Fruit fly (Drosophila melanogaster) whole organism, embryonic: ENCODE data around the gene CG11898.

Experiments used
- Asciz ChIP-seq: fragments of 200-800 bp; sonication (Bioruptor generic); optimal IDR thresholded peaks from 2 replicates; lab custom pipeline; 2017; ENCODE audit warnings: missing biosample characterization, mild to moderate bottlenecking, missing genetic modification characterization, missing genetic modification reagents
- Awh ChIP-seq: fragments of 200-800 bp; sonication (Bioruptor generic); IDR thresholded peaks from 2 replicates; pipeline ENCODE4, ENCODE4 v1.3.6; 2022; ENCODE audit warnings: missing biosample characterization, missing genetic modification characterization
- Bgb ChIP-seq: fragments of 200-800 bp; sonication (Bioruptor generic); IDR thresholded peaks from 2 replicates; pipeline ENCODE4 v1.3.6; 2022; ENCODE audit warnings: missing biosample characterization, missing genetic modification characterization; ENCODE audit not compliant: partially characterized antibody
- C15 ChIP-seq: fragments of 200-800 bp; sonication (Bioruptor generic); IDR thresholded peaks from 3 replicates; pipeline ENCODE4 v1.3.6; 2022; ENCODE audit warnings: missing biosample characterization, missing genetic modification characterization
- CG1024 ChIP-seq: fragments of 200-800 bp; sonication (Bioruptor generic); IDR thresholded peaks from 2 replicates; pipeline ENCODE4 v1.3.6; 2022; ENCODE audit warnings: missing biosample characterization, missing genetic modification characterization
- CG10654 ChIP-seq: fragments of 200-800 bp; sonication (Bioruptor generic); optimal IDR thresholded peaks from 2 replicates; lab custom pipeline; 2016; ENCODE audit warnings: missing biosample characterization, missing genetic modification characterization
- CG11456 ChIP-seq: fragments of 200-800 bp; sonication (Bioruptor generic); IDR thresholded peaks from 3 replicates; pipeline ENCODE4 v1.3.6; 2022; ENCODE audit warnings: missing biosample characterization, missing genetic modification characterization
- CG12942 ChIP-seq: fragments of 200-800 bp; sonication (Bioruptor generic); optimal IDR thresholded peaks from 3 replicates; lab custom pipeline; 2016; ENCODE audit warnings: missing biosample characterization, missing genetic modification characterization
- CG14441 ChIP-seq: fragments of 200-800 bp; sonication (Bioruptor generic); IDR thresholded peaks from 2 replicates; pipeline ENCODE4 v1.3.6; 2022; ENCODE audit warnings: missing biosample characterization, missing genetic modification characterization
- CG17361 ChIP-seq: fragments of 200-800 bp; sonication (Bioruptor generic); IDR thresholded peaks from 3 replicates; pipeline ENCODE4 v1.3.6; 2022; ENCODE audit warnings: missing biosample characterization, missing genetic modification characterization
- CG17802 ChIP-seq: fragments of 200-800 bp; sonication (Bioruptor generic); optimal IDR thresholded peaks from 2 replicates; lab custom pipeline; 2018; ENCODE audit warnings: missing biosample characterization, mild to moderate bottlenecking, missing genetic modification characterization, moderate library complexity
- CG2712 ChIP-seq: fragments of 200-800 bp; optimal IDR thresholded peaks from 3 replicates; lab custom pipeline; 2019; ENCODE audit warnings: missing biosample characterization, mild to moderate bottlenecking, missing genetic modification characterization, moderate library complexity
- CG30431 ChIP-seq: fragments of 200-800 bp; sonication (Bioruptor generic); optimal IDR thresholded peaks from 2 replicates; lab custom pipeline; 2017; ENCODE audit warnings: missing biosample characterization, missing genetic modification characterization
- CG31365 ChIP-seq: fragments of 200-800 bp; sonication (Bioruptor generic); optimal IDR thresholded peaks from 2 replicates; lab custom pipeline; 2018; ENCODE audit warnings: missing biosample characterization, mild to moderate bottlenecking, missing genetic modification characterization
- CG34224 ChIP-seq: fragments of 200-800 bp; sonication (Bioruptor generic); IDR thresholded peaks from 3 replicates; pipeline ENCODE4 v1.3.6; 2022; ENCODE audit warnings: missing biosample characterization, missing genetic modification characterization; ENCODE audit not compliant: partially characterized antibody
- CG34376 ChIP-seq: fragments of 200-800 bp; sonication (Bioruptor generic); optimal IDR thresholded peaks from 2 replicates; lab custom pipeline; 2018; ENCODE audit warnings: missing biosample characterization, mild to moderate bottlenecking, missing genetic modification characterization
- CG4404 ChIP-seq: fragments of 200-800 bp; sonication (Bioruptor generic); IDR thresholded peaks from 2 replicates; pipeline ENCODE4 v1.3.6; 2022; ENCODE audit warnings: missing biosample characterization, missing genetic modification characterization
- CG4707 ChIP-seq: fragments of 200-800 bp; sonication (Bioruptor generic); optimal IDR thresholded peaks from 2 replicates; lab custom pipeline; 2018; ENCODE audit warnings: missing biosample characterization, mild to moderate bottlenecking, missing genetic modification characterization, moderate library complexity
- CG5180 ChIP-seq: fragments of 200-800 bp; sonication (Bioruptor generic); optimal IDR thresholded peaks from 3 replicates; lab custom pipeline; 2017; ENCODE audit warnings: missing biosample characterization, missing genetic modification characterization, mild to moderate bottlenecking, moderate library complexity, missing genetic modification reagents
- CG8388 ChIP-seq: fragments of 200-800 bp; sonication (Bioruptor generic); optimal IDR thresholded peaks from 2 replicates; lab custom pipeline; 2019; ENCODE audit warnings: missing biosample characterization, mild to moderate bottlenecking, missing genetic modification characterization, moderate library complexity
- CG9215 ChIP-seq: fragments of 200-800 bp; sonication (Bioruptor generic); IDR thresholded peaks from 2 replicates; pipeline ENCODE4 v1.3.6; 2022; ENCODE audit warnings: missing biosample characterization, missing genetic modification characterization
- CG9437 ChIP-seq: fragments of 200-800 bp; sonication (Bioruptor generic); optimal IDR thresholded peaks from 2 replicates; lab custom pipeline; 2018; ENCODE audit warnings: missing biosample characterization, mild to moderate bottlenecking, missing genetic modification characterization
- Dad ChIP-seq: fragments of 200-800 bp; sonication (Bioruptor generic); optimal IDR thresholded peaks from 3 replicates; lab custom pipeline; 2016; ENCODE audit warnings: missing biosample characterization, missing genetic modification characterization
- E2f2 ChIP-seq: fragments of 200-800 bp; sonication (Bioruptor generic); IDR thresholded peaks from 2 replicates; pipeline ENCODE4 v1.3.6; 2022; ENCODE audit warnings: missing biosample characterization, missing genetic modification characterization
- Gug ChIP-seq: fragments of 200-800 bp; sonication (Bioruptor generic); IDR thresholded peaks from 4 replicates; pipeline ENCODE4 v1.3.6; 2022; ENCODE audit warnings: missing biosample characterization, missing genetic modification characterization
- H15 ChIP-seq: fragments of 200-800 bp; sonication (Bioruptor generic); IDR thresholded peaks from 3 replicates; pipeline ENCODE4 v1.3.6; 2022; ENCODE audit warnings: missing biosample characterization, missing genetic modification characterization
- Myb ChIP-seq: fragments of 200-800 bp; sonication (Bioruptor generic); optimal IDR thresholded peaks from 2 replicates; lab custom pipeline; 2016; ENCODE audit warnings: missing biosample characterization, missing genetic modification characterization
- Trl ChIP-seq, 3 experiments: fragments of >200 bp in 2 of 3; fragments of 200-800 bp in 1 of 3; sonication (Bioruptor generic) in 1 of 3; optimal IDR thresholded peaks; 2 replicates in 1 of 3; 3 replicates in 2 of 3; lab custom pipeline; 2016 to 2017; ENCODE audit warnings: missing biosample characterization in 1 of 3, missing genetic modification characterization in 1 of 3
- al ChIP-seq: fragments of 200-800 bp; sonication (Bioruptor generic); IDR thresholded peaks from 2 replicates; pipeline ENCODE4 v1.3.6; 2022; ENCODE audit warnings: missing biosample characterization, missing genetic modification characterization
- ato ChIP-seq: fragments of 200-800 bp; sonication (Bioruptor generic); IDR thresholded peaks from 2 replicates; pipeline ENCODE4 v1.3.6; 2022; ENCODE audit warnings: missing biosample characterization, missing genetic modification characterization; ENCODE audit not compliant: partially characterized antibody
- bbx ChIP-seq: fragments of 200-800 bp; sonication (Bioruptor generic); IDR thresholded peaks from 2 replicates; pipeline ENCODE4 v1.3.6; 2022; ENCODE audit warnings: missing biosample characterization, missing genetic modification characterization; ENCODE audit not compliant: partially characterized antibody
- cg ChIP-seq: fragments of 200-800 bp; sonication (Bioruptor generic); optimal IDR thresholded peaks from 3 replicates; lab custom pipeline; 2019; ENCODE audit warnings: missing biosample characterization, mild to moderate bottlenecking, missing genetic modification characterization, moderate library complexity
- dpn ChIP-seq, 2 experiments: fragments of 200-800 bp; sonication (Bioruptor generic); optimal IDR thresholded peaks; 3 replicates each; lab custom pipeline; 2016; ENCODE audit warnings: missing biosample characterization in 2 of 2, missing genetic modification characterization in 2 of 2
- en ChIP-seq: fragments of 200-800 bp; sonication (Bioruptor generic); optimal IDR thresholded peaks from 2 replicates; lab custom pipeline; 2016; ENCODE audit warnings: missing biosample characterization, missing genetic modification characterization
- grn ChIP-seq: fragments of 200-800 bp; sonication (Bioruptor generic); optimal IDR thresholded peaks from 3 replicates; lab custom pipeline; 2017; ENCODE audit warnings: missing biosample characterization, missing genetic modification characterization
- ken ChIP-seq: fragments of 200-800 bp; sonication (Bioruptor generic); IDR thresholded peaks from 3 replicates; pipeline ENCODE4 v1.3.6; 2022; ENCODE audit warnings: missing biosample characterization, missing genetic modification characterization
- lola ChIP-seq, 3 experiments: fragments of >200 bp in 2 of 3; fragments of 200-800 bp in 1 of 3; sonication (Bioruptor generic) in 1 of 3; optimal IDR thresholded peaks; 2 replicates each; lab custom pipeline; 2017 to 2019; ENCODE audit warnings: missing biosample characterization in 3 of 3, missing genetic modification characterization in 3 of 3, mild to moderate bottlenecking in 1 of 3, moderate library complexity in 1 of 3
- nerfin-1 ChIP-seq: fragments of 200-800 bp; sonication (Bioruptor generic); optimal IDR thresholded peaks from 3 replicates; lab custom pipeline; 2019; ENCODE audit warnings: missing biosample characterization, mild to moderate bottlenecking, missing genetic modification characterization, moderate library complexity
- onecut ChIP-seq: fragments of 200-800 bp; sonication (Bioruptor generic); IDR thresholded peaks from 2 replicates; pipeline ENCODE4 v1.3.6; 2022; ENCODE audit warnings: missing biosample characterization, missing genetic modification characterization
- pan ChIP-seq, 4 experiments: fragments of >200 bp in 3 of 4; fragments of 200-800 bp in 1 of 4; sonication (Bioruptor generic) in 1 of 4; optimal IDR thresholded peaks in 3 of 4; IDR thresholded peaks in 1 of 4; 2 replicates each; pipeline versions ENCODE4 v1.3.6 to Lab custom; 2017 to 2022; ENCODE audit warnings: missing biosample characterization in 2 of 4, missing genetic modification characterization in 2 of 4, mixed read lengths in 1 of 4
- schlank ChIP-seq: fragments of 200-800 bp; sonication (Bioruptor generic); optimal IDR thresholded peaks from 2 replicates; lab custom pipeline; 2018; ENCODE audit warnings: missing biosample characterization, mild to moderate bottlenecking, missing genetic modification characterization
- sisA ChIP-seq: fragments of 200-800 bp; sonication (Bioruptor generic); IDR thresholded peaks from 2 replicates; pipeline ENCODE4 v1.3.6; 2022; ENCODE audit warnings: missing biosample characterization, missing genetic modification characterization
- sqz ChIP-seq: fragments of 200-800 bp; sonication (Bioruptor generic); optimal IDR thresholded peaks from 3 replicates; lab custom pipeline; 2018; ENCODE audit warnings: missing biosample characterization, mild to moderate bottlenecking, missing genetic modification characterization
- tio ChIP-seq: fragments of 200-800 bp; sonication (Bioruptor generic); optimal IDR thresholded peaks from 2 replicates; lab custom pipeline; 2017; ENCODE audit warnings: missing biosample characterization, missing genetic modification characterization, inconsistent platforms
- tup ChIP-seq: fragments of 200-800 bp; sonication (Bioruptor generic); optimal IDR thresholded peaks from 2 replicates; lab custom pipeline; 2016; ENCODE audit warnings: missing biosample characterization, mild to moderate bottlenecking, missing genetic modification characterization, moderate library complexity
- wdn ChIP-seq: fragments of 200-800 bp; sonication (Bioruptor generic); IDR thresholded peaks from 2 replicates; pipeline ENCODE4 v1.3.6; 2022; ENCODE audit warnings: missing biosample characterization, missing genetic modification characterization
- zfh1 ChIP-seq: fragments of 200-800 bp; sonication (Bioruptor generic); IDR thresholded peaks from 3 replicates; pipeline ENCODE4 v1.3.6; 2022; ENCODE audit warnings: missing biosample characterization, missing genetic modification characterization

CG11898 gene

dm6 chr3R:29207996-29208395 lies 42.6 kb downstream of the CG11898 start (continued):
- no peak for TF ChIP-seq CG31365 (tag; lab: Kevin White, UChicago)
- no peak for TF ChIP-seq CG12942 (GFP tag; lab: Kevin White, UChicago)
- no peak for TF ChIP-seq ato (GFP tag; lab: Robert Waterston, UW)
- peak; percentile 77 for TF ChIP-seq CG8388 (GFP tag; lab: Kevin White, UChicago)
- peak; percentile 41 for TF ChIP-seq CG9437
- TF ChIP-seq dpn (GFP tag; optimal IDR thresholded peaks at IDR 0.05; lab: Kevin White, UChicago) = peak; percentile 14 to 61
- no peak for TF ChIP-seq tup (GFP tag; lab: Kevin White, UChicago)
- 0 out of 2 replicates have a peak, but pooled peaks have one; percentile 40 for TF ChIP-seq CG1024 (GFP tag; lab: Robert Waterston, UW)
- peak; percentile 60 for TF ChIP-seq H15 (GFP tag; lab: Robert Waterston, UW)
- no peak for TF ChIP-seq al
- TF ChIP-seq Dad (GFP tag; lab: Kevin White, UChicago) = no peak
- no peak for TF ChIP-seq CG34224 (GFP tag; lab: Robert Waterston, UW)
- peak; percentile 43 for TF ChIP-seq CG17802 (tag; lab: Kevin White, UChicago)
- no peak for TF ChIP-seq bbx (GFP tag; lab: Robert Waterston, UW)
- TF ChIP-seq CG11456 = peak; percentile 60; the same call in 1 of the 3 replicates
- TF ChIP-seq C15 (GFP tag; lab: Robert Waterston, UW) = no peak
- no peak for TF ChIP-seq schlank (tag; lab: Kevin White, UChicago)
- TF ChIP-seq pan (optimal IDR thresholded peaks at IDR 0.05; lab: Kevin White, UChicago) = no peak
- peak in 1 of 2 experiments; percentile 77 for TF ChIP-seq pan (GFP tag; optimal IDR thresholded peaks at IDR 0.05 in 1 of 2, IDR thresholded peaks at IDR 0.05 in 1 of 2)
- no peak for TF ChIP-seq CG34376 (GFP tag; lab: Kevin White, UChicago)
- TF ChIP-seq CG5180 = peak; percentile 58
- TF ChIP-seq sisA = peak; percentile 56
- TF ChIP-seq E2f2 (GFP tag; lab: Robert Waterston, UW) = peak; percentile 31; the same call in 1 of the 2 replicates
- TF ChIP-seq Myb (GFP tag; lab: Kevin White, UChicago) = no peak
- TF ChIP-seq Gug (GFP tag; lab: Robert Waterston, UW) = no peak; the same call in 3 of the 4 replicates
- no peak for TF ChIP-seq CG9215
- no peak for TF ChIP-seq Bgb (GFP tag; lab: Robert Waterston, UW)
- no peak for TF ChIP-seq CG4404 (GFP tag; lab: Robert Waterston, UW)
- TF ChIP-seq lola (GFP tag; optimal IDR thresholded peaks at IDR 0.05; lab: Kevin White, UChicago) = peak in 1 of 3 experiments; percentile 62
- TF ChIP-seq tio (GFP tag; lab: Kevin White, UChicago) = no peak
- no peak for TF ChIP-seq en
- peak; percentile 66 for TF ChIP-seq Asciz (GFP tag; lab: Kevin White, UChicago)

- no peak for TF ChIP-seq Awh
- peak; percentile 60 for TF ChIP-seq cg
- TF ChIP-seq Trl (optimal IDR thresholded peaks at IDR 0.05; lab: Kevin White, UChicago) = peak; percentile 18 to 24
- no peak for TF ChIP-seq Trl (GFP tag; optimal IDR thresholded peaks at IDR 0.05; lab: Kevin White, UChicago)
These were observed 44.6 kb downstream of the CG11898 start for dm6 chr3R:29210091-29210490.

dm6 chr3R:29210542-29211393 lies 45.3 kb downstream of the CG11898 start:
- TF ChIP-seq wdn (GFP tag; lab: Robert Waterston, UW) (no peak), grn (GFP tag; lab: Kevin White, UChicago) (no peak), CG4707 (GFP tag; lab: Kevin White, UChicago) (no peak), CG17361 (GFP tag; lab: Robert Waterston, UW) (0 out of 3 replicates have a peak, but pooled peaks have one; percentile 18), CG2712 (tag; lab: Kevin White, UChicago) (peak; percentile 53), CG14441 (GFP tag; lab: Robert Waterston, UW) (no peak), onecut (no peak), CG10654 (GFP tag; lab: Kevin White, UChicago) (no peak), ken (GFP tag; lab: Robert Waterston, UW) (no peak), CG30431 (GFP tag; lab: Kevin White, UChicago) (peak; percentile 17), nerfin-1 (tag; lab: Kevin White, UChicago) (no peak), sqz (peak; percentile 65), zfh1 (GFP tag; lab: Robert Waterston, UW) (0 out of 3 replicates have a peak, but pooled peaks have one; percentile 31)
